Worm (Caenorhabditis elegans) whole organism, young adult: Measurements from ENCODE around the gene ebp-2.
A peak's percentile ranks its signal among the peaks of the same experiment; 100 is the strongest.

Experiments
- B0035.1 ChIP-seq: sonication (generic microtip); optimal IDR thresholded peaks from 2 replicates; lab custom pipeline; 2016; ENCODE audit warnings: missing genetic modification characterization, mild to moderate bottlenecking, missing compliant biosample characterization, missing genotype, missing genetic modification reagents
- B0261.1 ChIP-seq: sonication (generic microtip); optimal IDR thresholded peaks from 2 replicates; lab custom pipeline; 2016; ENCODE audit warnings: mild to moderate bottlenecking, missing genetic modification characterization, moderate library complexity, missing compliant biosample characterization
- D2030.7 ChIP-seq: fragments of 200-800 bp; sonication (Bioruptor generic); IDR thresholded peaks from 2 replicates; pipeline ENCODE4 v1.3.6; 2022; ENCODE audit warnings: missing genetic modification reagents, missing genetic modification characterization, missing compliant biosample characterization
- F22D6.2 ChIP-seq: sonication (generic microtip); optimal IDR thresholded peaks from 2 replicates; lab custom pipeline; 2016; ENCODE audit warnings: mild to moderate bottlenecking, missing genetic modification characterization, missing compliant biosample characterization
- F23B12.7 ChIP-seq: sonication (generic microtip); optimal IDR thresholded peaks from 2 replicates; lab custom pipeline; 2017; ENCODE audit warnings: missing genetic modification characterization, mild to moderate bottlenecking, missing compliant biosample characterization, antibody characterized with exemption, moderate library complexity; ENCODE audit not compliant: insufficient read depth
- F37B4.10 ChIP-seq: fragments of 200-800 bp; sonication (Bioruptor generic); IDR thresholded peaks from 2 replicates; pipeline ENCODE4 v1.3.6; 2022; ENCODE audit warnings: missing genetic modification characterization, missing compliant biosample characterization
- F49E8.2 ChIP-seq: sonication (generic microtip); optimal IDR thresholded peaks from 3 replicates; lab custom pipeline; 2017; ENCODE audit warnings: missing genetic modification characterization, mild to moderate bottlenecking, missing compliant biosample characterization, antibody characterized with exemption, moderate library complexity; ENCODE audit not compliant: insufficient read depth
- F52B5.7 ChIP-seq: sonication (generic microtip); optimal IDR thresholded peaks from 2 replicates; lab custom pipeline; 2016; ENCODE audit warnings: mild to moderate bottlenecking, missing genetic modification characterization, missing compliant biosample characterization
- F57C9.4 ChIP-seq: sonication (generic microtip); optimal IDR thresholded peaks from 2 replicates; lab custom pipeline; 2017; ENCODE audit warnings: mild to moderate bottlenecking, missing genetic modification characterization, missing compliant biosample characterization
- Y56A3A.18 ChIP-seq: fragments of 200-800 bp; sonication (Bioruptor generic); IDR thresholded peaks from 2 replicates; pipeline ENCODE4 v1.3.6; 2022; ENCODE audit warnings: missing genetic modification reagents, missing genetic modification characterization, missing compliant biosample characterization
- Y79H2A.3 ChIP-seq: fragments of 200-800 bp; sonication (Bioruptor generic); conservative IDR thresholded peaks from 2 replicates; pipeline ENCODE4 v1.3.6; 2022; ENCODE audit warnings: missing genetic modification reagents, missing genetic modification characterization, missing compliant biosample characterization
- athp-1 ChIP-seq: sonication (generic microtip); optimal IDR thresholded peaks from 2 replicates; lab custom pipeline; 2017; ENCODE audit warnings: mild to moderate bottlenecking, missing genetic modification characterization, missing compliant biosample characterization
- attf-5 ChIP-seq: fragments of 200-800 bp; sonication (Bioruptor generic); optimal IDR thresholded peaks from 2 replicates; lab custom pipeline; 2018; ENCODE audit warnings: mild to moderate bottlenecking, missing genetic modification characterization, missing compliant biosample characterization
- ccch-3 ChIP-seq: fragments of 200-800 bp; sonication (Bioruptor generic); optimal IDR thresholded peaks from 2 replicates; lab custom pipeline; 2018; ENCODE audit warnings: mild to moderate bottlenecking, missing genetic modification characterization, missing compliant biosample characterization
- ceh-100 ChIP-seq: fragments of 200-800 bp; sonication (Bioruptor generic); IDR thresholded peaks from 2 replicates; pipeline ENCODE4 v1.3.6; 2022; ENCODE audit warnings: missing genetic modification reagents, missing genetic modification characterization, missing compliant biosample characterization
- ceh-40 ChIP-seq: fragments of 200-800 bp; sonication (Bioruptor generic); IDR thresholded peaks from 2 replicates; pipeline ENCODE4 v1.3.6; 2022; ENCODE audit warnings: missing genetic modification characterization, missing compliant biosample characterization
- ceh-58 ChIP-seq: fragments of 200-800 bp; sonication (Bioruptor generic); IDR thresholded peaks from 2 replicates; pipeline ENCODE4 v1.3.6; 2022; ENCODE audit warnings: missing genetic modification characterization, missing compliant biosample characterization
- ceh-79 ChIP-seq: sonication (generic microtip); optimal IDR thresholded peaks from 2 replicates; lab custom pipeline; 2017; ENCODE audit warnings: mild to moderate bottlenecking, missing genetic modification characterization, missing compliant biosample characterization
- dox-1 ChIP-seq: fragments of 200-800 bp; sonication (Bioruptor generic); IDR thresholded peaks from 2 replicates; pipeline ENCODE4 v1.3.6; 2022; ENCODE audit warnings: missing genetic modification reagents, missing genetic modification characterization, missing compliant biosample characterization
- egl-18 ChIP-seq: fragments of 200-800 bp; sonication (Bioruptor generic); IDR thresholded peaks from 2 replicates; pipeline ENCODE4 v1.3.6; 2022; ENCODE audit warnings: missing genetic modification reagents, missing genetic modification characterization, missing compliant biosample characterization
- egrh-3 ChIP-seq: fragments of 200-800 bp; sonication (Bioruptor generic); IDR thresholded peaks from 2 replicates; pipeline ENCODE4 v1.3.6; 2022; ENCODE audit warnings: missing genetic modification reagents, missing genetic modification characterization, missing compliant biosample characterization
- hsf-1 ChIP-seq: fragments of 200-800 bp; sonication (Bioruptor generic); IDR thresholded peaks from 2 replicates; pipeline ENCODE4 v1.3.6; 2022; ENCODE audit warnings: missing genetic modification reagents, missing genetic modification characterization, missing compliant biosample characterization
- let-607 ChIP-seq, 2 experiments: fragments of 200-800 bp in 1 of 2; sonication (Bioruptor generic) in 1 of 2; sonication (generic microtip) in 1 of 2; optimal IDR thresholded peaks; 2 replicates each; lab custom pipeline; 2016 to 2018; ENCODE audit warnings: mild to moderate bottlenecking in 2 of 2, missing compliant biosample characterization in 2 of 2, missing genetic modification characterization in 2 of 2, moderate library complexity in 2 of 2, missing genotype in 1 of 2
- lin-26 ChIP-seq: fragments of 200-800 bp; sonication (Bioruptor generic); IDR thresholded peaks from 2 replicates; pipeline ENCODE4 v1.3.6; 2022; ENCODE audit warnings: missing genetic modification reagents, missing genetic modification characterization, missing compliant biosample characterization
- lir-1 ChIP-seq: fragments of 200-800 bp; sonication (Bioruptor generic); conservative IDR thresholded peaks from 2 replicates; pipeline ENCODE4 v1.3.6; 2022; ENCODE audit warnings: missing genetic modification reagents, missing genetic modification characterization, missing compliant biosample characterization
- madf-8 ChIP-seq: fragments of 200-800 bp; sonication (Bioruptor generic); conservative IDR thresholded peaks from 2 replicates; pipeline ENCODE4 v1.3.6; 2022; ENCODE audit warnings: missing genetic modification reagents, missing genetic modification characterization, missing compliant biosample characterization
- nhr-120 ChIP-seq: fragments of 200-800 bp; sonication (Bioruptor generic); IDR thresholded peaks from 2 replicates; pipeline ENCODE4 v1.3.6; 2022; ENCODE audit warnings: missing genetic modification characterization, missing compliant biosample characterization
- nhr-27 ChIP-seq: fragments of 200-800 bp; sonication (Bioruptor generic); optimal IDR thresholded peaks from 2 replicates; lab custom pipeline; 2018; ENCODE audit warnings: mild to moderate bottlenecking, missing genetic modification characterization, moderate library complexity, missing compliant biosample characterization
- nhr-80 ChIP-seq: sonication (generic microtip); optimal IDR thresholded peaks from 2 replicates; lab custom pipeline; 2016; ENCODE audit warnings: missing genetic modification characterization, missing compliant biosample characterization
- nhr-90 ChIP-seq: sonication (generic microtip); optimal IDR thresholded peaks from 2 replicates; lab custom pipeline; 2016; ENCODE audit warnings: missing genotype, mild to moderate bottlenecking, missing genetic modification characterization, missing compliant biosample characterization
- pbrm-1 ChIP-seq: fragments of 200-800 bp; sonication (Bioruptor generic); IDR thresholded peaks from 2 replicates; pipeline ENCODE4 v1.3.6; 2022; ENCODE audit warnings: missing genetic modification reagents, missing genetic modification characterization, missing compliant biosample characterization
- pha-4 ChIP-seq: fragments of 150-350 bp; sonication (generic microtip); optimal IDR thresholded peaks from 2 replicates; lab custom pipeline; 2014; ENCODE audit warnings: missing biosample characterization, missing genetic modification reagents, missing genetic modification characterization
- rcor-1 ChIP-seq: fragments of 200-800 bp; sonication (Bioruptor generic); IDR thresholded peaks from 2 replicates; pipeline ENCODE4 v1.3.6; 2022; ENCODE audit warnings: missing genetic modification reagents, missing genetic modification characterization, missing compliant biosample characterization
- tbx-9 ChIP-seq: sonication (generic microtip); optimal IDR thresholded peaks from 2 replicates; lab custom pipeline; 2016; ENCODE audit warnings: borderline replicate concordance, missing genetic modification characterization, inconsistent platforms, missing compliant biosample characterization
- tlf-1 ChIP-seq: fragments of 200-800 bp; sonication (Bioruptor generic); optimal IDR thresholded peaks from 2 replicates; lab custom pipeline; 2018; ENCODE audit warnings: mild to moderate bottlenecking, missing genetic modification characterization, missing compliant biosample characterization
- unc-62 ChIP-seq: fragments of 150-350 bp; optimal IDR thresholded peaks from 2 replicates; lab custom pipeline; 2014; ENCODE audit warnings: missing biosample characterization, missing genetic modification reagents, missing genetic modification characterization
- zim-3 ChIP-seq: sonication (generic microtip); optimal IDR thresholded peaks from 2 replicates; lab custom pipeline; 2017; ENCODE audit warnings: mild to moderate bottlenecking, missing genetic modification characterization, moderate library complexity, missing compliant biosample characterization
- ztf-22 ChIP-seq: fragments of 200-800 bp; sonication (Bioruptor generic); optimal IDR thresholded peaks from 2 replicates; lab custom pipeline; 2018; ENCODE audit warnings: mild to moderate bottlenecking, missing genetic modification characterization, moderate library complexity, missing compliant biosample characterization
- ztf-28 ChIP-seq: fragments of 200-800 bp; sonication (Bioruptor generic); IDR thresholded peaks from 2 replicates; pipeline ENCODE4 v1.3.6; 2022; ENCODE audit warnings: missing genetic modification reagents, missing genetic modification characterization, missing compliant biosample characterization

The ebp-2 gene

ce11 chrII:11415672-11416071 is 26.9 kb upstream of the ebp-2 start, which contains the start of gene C05D12.1:
C05D12.1 (minus strand) TSS chrII:11415772.
- no peak for TF ChIP-seq let-607 (tag; optimal IDR thresholded peaks at IDR 0.05; lab: Kevin White, UChicago)
- no peak for TF ChIP-seq hsf-1 (GFP tag; lab: Robert Waterston, UW)
- TF ChIP-seq lin-26 (GFP tag; lab: Robert Waterston, UW) = no peak
- TF ChIP-seq ztf-22 (GFP tag; lab: Kevin White, UChicago) = no peak
- TF ChIP-seq unc-62 (GFP tag; lab: Kevin White, UChicago) = no peak
- TF ChIP-seq lir-1 (GFP tag; lab: Robert Waterston, UW) = no peak
- TF ChIP-seq F49E8.2 (tag; lab: Kevin White, UChicago) = no peak
- TF ChIP-seq F37B4.10 = no peak
- TF ChIP-seq pha-4 (tag; lab: Kevin White, UChicago) = no peak
- TF ChIP-seq attf-5 = no peak
- TF ChIP-seq nhr-27 (tag; lab: Kevin White, UChicago) = no peak
- TF ChIP-seq D2030.7 (GFP tag; lab: Robert Waterston, UW) = no peak
- TF ChIP-seq ceh-58 (GFP tag; lab: Robert Waterston, UW) = no peak
- no peak for TF ChIP-seq Y79H2A.3
- TF ChIP-seq rcor-1 = no peak

- no peak for TF ChIP-seq pbrm-1 (GFP tag; lab: Robert Waterston, UW)
- no peak for TF ChIP-seq ccch-3 (GFP tag; lab: Kevin White, UChicago)
- TF ChIP-seq nhr-120 (GFP tag; lab: Robert Waterston, UW) = no peak
- no peak for TF ChIP-seq ceh-100
- TF ChIP-seq egrh-3 (GFP tag; lab: Robert Waterston, UW) = no peak
Observed at ce11 chrII:11417999-11418398, 24.5 kb upstream of the ebp-2 start, which contains the start of gene C05D12.2. C05D12.2 (plus strand) TSS chrII:11418299.

- TF ChIP-seq ztf-28 (GFP tag; lab: Robert Waterston, UW) (no peak), nhr-80 (tag; lab: Kevin White, UChicago) (peak; percentile 60), B0261.1 (tag; lab: Kevin White, UChicago) (no peak)
Observed at ce11 chrII:11418476-11418875, 24.0 kb upstream of the ebp-2 start.

ce11 chrII:11424032-11424431 is 18.5 kb upstream of the ebp-2 start:
- TF ChIP-seq Y56A3A.18 (no peak), athp-1 (tag; lab: Kevin White, UChicago) (no peak), F23B12.7 (tag; lab: Kevin White, UChicago) (no peak), attf-5 (no peak), pha-4 (tag; lab: Kevin White, UChicago) (no peak), madf-8 (GFP tag; lab: Robert Waterston, UW) (no peak), tbx-9 (tag; lab: Kevin White, UChicago) (no peak), ccch-3 (GFP tag; lab: Kevin White, UChicago) (no peak), nhr-90 (tag; lab: Kevin White, UChicago) (no peak), dox-1 (GFP tag; lab: Robert Waterston, UW) (no peak), tlf-1 (GFP tag; lab: Kevin White, UChicago) (no peak), ceh-40 (GFP tag; lab: Robert Waterston, UW) (no peak), F52B5.7 (tag; lab: Kevin White, UChicago) (no peak), F22D6.2 (tag; lab: Kevin White, UChicago) (no peak), zim-3 (no peak), ceh-79 (no peak), egl-18 (GFP tag; lab: Robert Waterston, UW) (no peak), B0035.1 (tag; lab: Kevin White, UChicago) (no peak), let-607 (tag; optimal IDR thresholded peaks at IDR 0.05; lab: Kevin White, UChicago) (no peak), F57C9.4 (tag; lab: Kevin White, UChicago) (no peak)
